Worm (Caenorhabditis elegans): ENCODE measurements around the gene D1053.3.

- TF ChIP-seq unc-39 (tag; optimal IDR thresholded peaks at IDR 0.05) (no peak), tbx-8 (GFP tag; optimal IDR thresholded peaks at IDR 0.05) (no peak), snpc-4 (tag; optimal IDR thresholded peaks at IDR 0.05) (no peak), nhr-237 (tag; optimal IDR thresholded peaks at IDR 0.05) (no peak), unc-62 (GFP tag; optimal IDR thresholded peaks at IDR 0.05) (no peak)
Observed at ce11 chrX:11734110-11734509, 2.8 kb downstream of the D1053.3 start.
